Fruit fly (Drosophila melanogaster) whole organism, larva: ENCODE measurements around the gene xmas.

Source experiments
- noc ChIP-seq: fragments of 200-800 bp; sonication (Bioruptor generic); optimal IDR thresholded peaks from 3 replicates; lab custom pipeline; 2019; ENCODE audit warnings: missing biosample characterization, mild to moderate bottlenecking, missing genetic modification characterization, moderate library complexity

Gene xmas

dm6 chrX:17159116-17159515 is at the start of gene xmas:
Gene xmas, minus strand, starts transcription at chrX:17159306.
- TF ChIP-seq noc = no peak

DNA sequence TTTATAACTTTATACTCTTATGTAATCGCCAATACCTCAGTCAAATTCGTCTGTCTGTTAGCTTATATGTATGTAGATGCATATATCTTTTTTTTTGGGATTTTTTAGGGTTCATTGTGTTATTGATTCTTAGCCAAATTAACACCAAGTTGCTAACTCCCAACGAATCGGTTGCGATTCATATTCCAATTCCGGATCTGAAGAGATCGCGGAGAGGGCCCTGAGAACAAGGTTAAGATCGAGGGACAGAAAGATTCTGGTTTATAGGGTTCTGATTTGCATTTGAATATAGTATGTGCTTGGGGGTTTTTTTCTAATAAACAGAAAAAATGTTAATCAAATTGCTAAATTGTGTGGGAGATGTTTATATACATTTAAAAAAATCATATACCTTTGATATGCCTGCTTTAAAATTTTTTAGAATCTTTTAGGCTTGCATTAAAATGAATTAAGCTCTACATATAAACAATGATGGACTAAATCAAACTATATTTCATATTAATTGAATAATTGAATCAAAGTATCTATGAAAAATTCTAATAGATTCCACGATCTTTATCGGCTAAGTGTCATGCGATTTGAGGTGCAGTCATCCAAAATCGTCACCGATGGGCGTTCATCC is 48.9 kb upstream of the xmas start, which contains the start of gene CG32563:
TSS of gene CG32563 (plus strand) at position 572 of the 622 bp plus-strand sequence.
- TF ChIP-seq noc = no peak

- no peak for TF ChIP-seq noc
These were observed 46.9 kb upstream of the xmas start, which contains the start of gene CG32564 for dm6 chrX:17206046-17206445. Gene CG32564, plus strand, starts transcription at chrX:17206407.

- no peak for TF ChIP-seq noc
These were observed 45.9 kb upstream of the xmas start for dm6 chrX:17205028-17205427.

dm6 chrX:17202498-17203162 is 43.5 kb upstream of the xmas start, which contains the start of the genes TTLL1A and CG5070:
Gene TTLL1A, minus strand, starts transcription at chrX:17202598.
Gene CG5070, plus strand, starts transcription at chrX:17203112.
- TF ChIP-seq noc = no peak

DNA sequence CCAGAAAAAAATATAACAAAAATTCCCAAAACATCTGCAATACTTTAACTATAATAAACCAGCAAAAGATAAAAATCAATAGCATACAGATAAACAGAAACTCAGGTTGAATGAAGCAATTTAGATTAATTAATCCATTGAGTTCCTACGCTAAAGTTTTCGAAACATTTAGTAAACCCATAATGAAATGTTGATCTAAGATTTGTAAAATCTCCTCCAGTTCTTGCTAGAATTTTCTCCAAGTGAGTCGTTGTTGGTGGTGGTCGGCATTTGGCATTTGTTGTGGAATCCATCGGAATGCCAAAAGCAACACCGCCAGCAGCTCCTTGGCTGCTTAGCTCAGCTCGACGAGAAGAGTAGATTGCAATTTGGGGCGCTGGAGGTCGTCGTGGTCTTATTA is 29.1 kb upstream of the xmas start:
- no peak for TF ChIP-seq noc

DNA sequence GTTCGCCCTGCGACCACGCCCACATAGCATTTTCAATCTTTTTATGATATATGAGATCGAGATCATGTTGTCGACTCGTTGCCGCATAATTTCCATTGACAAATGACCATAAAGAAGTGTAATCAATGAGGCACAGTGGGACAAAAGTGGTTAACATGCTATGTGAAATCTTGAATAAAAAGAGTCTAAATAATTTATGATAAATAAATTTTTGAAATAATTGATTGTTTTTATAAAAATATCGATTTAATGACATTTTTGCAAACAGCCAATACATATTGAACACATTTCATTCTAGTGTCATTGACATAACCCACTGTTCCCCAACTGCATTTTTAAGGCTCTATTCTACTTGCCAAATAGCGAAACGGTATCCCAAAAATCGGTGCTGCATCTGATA is 28.4 kb upstream of the xmas start:
- no peak for TF ChIP-seq noc

- TF ChIP-seq noc = no peak
These were observed 27.3 kb upstream of the xmas start for dm6 chrX:17186432-17186831.

DNA sequence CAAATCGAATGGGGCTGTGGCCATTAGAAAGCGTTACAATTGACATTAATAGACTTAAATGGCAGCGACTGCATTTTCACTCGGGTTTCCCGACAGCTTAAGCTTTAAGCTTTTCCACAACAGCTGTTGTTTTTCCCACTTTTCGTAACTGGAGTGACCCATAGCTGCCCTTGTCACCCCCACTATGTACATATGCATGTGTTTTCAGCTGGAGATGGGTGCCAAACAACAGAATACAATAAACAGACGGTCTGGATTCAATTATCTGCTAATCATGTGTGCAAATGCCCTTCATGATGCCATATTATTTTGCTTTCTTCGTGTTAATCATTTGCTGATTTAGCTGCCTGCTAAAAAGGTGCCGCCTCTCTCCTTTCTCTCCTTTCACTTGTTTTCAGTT is 24.4 kb upstream of the xmas start:
- no peak for TF ChIP-seq noc

DNA sequence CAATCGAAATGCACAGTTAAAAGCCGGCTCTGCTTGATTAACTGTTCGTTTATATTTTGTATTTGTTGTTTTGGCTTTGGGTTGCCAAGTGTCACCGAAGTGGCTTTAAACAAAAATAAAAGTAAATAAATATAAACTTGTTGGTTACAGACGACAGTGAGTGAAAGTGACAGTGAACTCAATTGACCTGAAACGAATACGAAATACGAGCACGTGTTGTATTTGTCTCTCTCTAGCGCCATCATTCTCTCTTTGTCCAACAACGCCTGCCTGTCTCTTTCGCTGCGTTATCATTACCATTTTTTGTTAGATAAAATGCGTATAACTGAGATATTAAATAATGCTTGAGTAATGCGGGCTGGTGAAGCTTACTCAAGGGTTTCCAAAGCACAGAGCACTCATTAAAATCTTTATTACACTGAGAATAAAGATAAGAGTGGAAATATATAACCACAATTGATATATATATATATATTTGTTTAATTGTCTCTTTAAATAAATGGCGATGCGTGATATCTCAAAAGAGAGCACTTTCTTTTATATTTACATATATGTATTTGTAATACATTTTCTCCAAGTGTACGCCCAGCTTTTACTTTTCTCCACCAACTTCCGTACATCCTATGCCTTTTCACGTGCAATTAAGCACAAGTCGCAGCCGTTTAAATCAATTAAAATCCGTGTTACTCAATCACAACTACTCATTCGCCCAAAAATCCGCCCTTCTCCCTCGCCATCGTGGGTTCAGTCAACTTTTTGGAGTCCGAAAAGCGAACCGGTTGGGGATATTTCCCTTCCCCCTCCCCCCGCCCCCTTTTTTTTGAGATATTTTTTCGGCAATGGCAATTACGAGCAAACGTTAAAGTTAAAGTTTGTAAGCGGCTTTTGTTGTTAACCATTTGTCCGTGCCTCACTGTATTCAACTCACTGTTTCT is 22.4 kb upstream of the xmas start:
- TF ChIP-seq noc = no peak

dm6 chrX:17180523-17180922 is 21.4 kb upstream of the xmas start:
- TF ChIP-seq noc = no peak

- TF ChIP-seq noc = peak; percentile 97
These were observed 19.4 kb upstream of the xmas start for dm6 chrX:17178484-17178921.

- TF ChIP-seq noc = no peak
These were observed 18.5 kb upstream of the xmas start for dm6 chrX:17177606-17178005.

- TF ChIP-seq noc = no peak
These were observed 17.4 kb upstream of the xmas start for dm6 chrX:17176542-17176941.

dm6 chrX:17175558-17176189 is 16.6 kb upstream of the xmas start:
- TF ChIP-seq noc = no peak

- TF ChIP-seq noc = no peak
These were observed 15.0 kb upstream of the xmas start for dm6 chrX:17174115-17174514.
